Worm (Caenorhabditis elegans) whole organism, late embryonic: ENCODE measurements around the gene col-98.

Source experiments
- ceh-9 ChIP-seq: sonication (generic microtip); optimal IDR thresholded peaks from 2 replicates; lab custom pipeline; 2016; ENCODE audit warnings: mild to moderate bottlenecking, missing genetic modification characterization, inconsistent platforms, missing compliant biosample characterization
- madf-2 ChIP-seq: sonication (generic microtip); optimal IDR thresholded peaks from 2 replicates; lab custom pipeline; 2017; ENCODE audit warnings: missing genetic modification characterization, missing compliant biosample characterization
- sox-2 ChIP-seq: fragments of 200-800 bp; sonication (Bioruptor generic); IDR thresholded peaks from 2 replicates; pipeline ENCODE4 v1.3.6; 2022; ENCODE audit warnings: missing genetic modification reagents, missing genetic modification characterization, missing compliant biosample characterization

DNA sequence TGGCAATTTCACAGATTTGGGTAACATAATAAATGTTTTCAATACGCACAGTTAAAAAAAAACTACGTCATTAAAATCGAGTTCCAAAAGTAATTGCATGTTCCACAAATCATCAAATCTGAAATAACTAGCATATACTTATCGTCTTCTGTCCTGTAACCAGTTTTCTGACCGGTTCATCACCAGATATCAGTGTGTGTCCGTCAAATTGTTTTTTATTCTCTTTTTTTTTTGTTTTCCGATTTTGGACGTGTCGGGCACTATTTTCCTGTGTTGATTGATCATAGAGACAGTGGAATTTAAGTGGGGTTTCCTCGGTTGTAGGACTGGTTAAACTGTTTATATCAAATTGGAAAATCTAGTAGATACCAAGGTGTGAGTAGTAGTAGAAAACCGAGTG lies 4.9 kb upstream of the col-98 start:
- no peak for TF ChIP-seq ceh-9 (tag; lab: Kevin White, UChicago)
- no peak for TF ChIP-seq sox-2
- no peak for TF ChIP-seq madf-2
